Fruit fly (Drosophila melanogaster) whole organism, embryonic: ENCODE data around the gene TwdlX.

Experiments
- CG10366 ChIP-seq: fragments of 200-800 bp; sonication (Bioruptor generic); IDR thresholded peaks from 2 replicates; pipeline ENCODE4 v1.3.6; 2022; ENCODE audit warnings: missing biosample characterization, missing genetic modification characterization
- CG12219 ChIP-seq: fragments of 200-800 bp; sonication (Bioruptor generic); optimal IDR thresholded peaks from 3 replicates; lab custom pipeline; 2018; ENCODE audit warnings: missing biosample characterization, mild to moderate bottlenecking, missing genetic modification characterization
- CG13123 ChIP-seq: fragments of 200-800 bp; sonication (Bioruptor generic); optimal IDR thresholded peaks from 2 replicates; lab custom pipeline; 2016; ENCODE audit warnings: missing biosample characterization, missing genetic modification characterization
- CG13894 ChIP-seq: fragments of 200-800 bp; sonication (Bioruptor generic); optimal IDR thresholded peaks from 3 replicates; lab custom pipeline; 2018; ENCODE audit warnings: missing biosample characterization, mild to moderate bottlenecking, missing genetic modification characterization, moderate library complexity
- CG14965 ChIP-seq: fragments of 200-800 bp; sonication (Bioruptor generic); optimal IDR thresholded peaks from 2 replicates; lab custom pipeline; 2016; ENCODE audit warnings: missing biosample characterization, missing genetic modification characterization, borderline replicate concordance
- CG15696 ChIP-seq: fragments of 200-800 bp; sonication (Bioruptor generic); optimal IDR thresholded peaks from 2 replicates; lab custom pipeline; 2019; ENCODE audit warnings: missing biosample characterization, mild to moderate bottlenecking, missing genetic modification characterization, moderate library complexity
- CG16779 ChIP-seq: fragments of 200-800 bp; sonication (Bioruptor generic); IDR thresholded peaks from 2 replicates; pipeline ENCODE4 v1.3.6; 2022; ENCODE audit warnings: missing biosample characterization, missing genetic modification characterization
- CG17829 ChIP-seq: fragments of 200-800 bp; optimal IDR thresholded peaks from 2 replicates; lab custom pipeline; 2019; ENCODE audit warnings: missing biosample characterization, mild to moderate bottlenecking, missing genetic modification characterization, moderate library complexity
- CG2116 ChIP-seq: fragments of 200-800 bp; sonication (Bioruptor generic); optimal IDR thresholded peaks from 3 replicates; lab custom pipeline; 2018; ENCODE audit warnings: missing biosample characterization, mild to moderate bottlenecking, missing genetic modification characterization
- CG2120 ChIP-seq: fragments of 200-800 bp; sonication (Bioruptor generic); optimal IDR thresholded peaks from 3 replicates; lab custom pipeline; 2016; ENCODE audit warnings: missing biosample characterization, missing genetic modification characterization
- CG3065 ChIP-seq: fragments of 200-800 bp; sonication (Bioruptor generic); optimal IDR thresholded peaks from 2 replicates; lab custom pipeline; 2016; ENCODE audit warnings: missing biosample characterization, missing genetic modification characterization
- CG32532 ChIP-seq: fragments of 200-800 bp; sonication (Bioruptor generic); IDR thresholded peaks from 2 replicates; pipeline ENCODE4 v1.3.6; 2022; ENCODE audit warnings: missing biosample characterization, missing genetic modification characterization
- CG32767 ChIP-seq: fragments of 200-800 bp; sonication (Bioruptor generic); IDR thresholded peaks from 2 replicates; pipeline ENCODE4 v1.3.6; 2022; ENCODE audit warnings: missing biosample characterization, missing genetic modification characterization
- CG32772 ChIP-seq: fragments of 200-800 bp; sonication (Bioruptor generic); IDR thresholded peaks from 2 replicates; pipeline ENCODE4 v1.3.6; 2022; ENCODE audit warnings: missing biosample characterization, missing genetic modification characterization
- CG33557 ChIP-seq: fragments of 200-800 bp; sonication (Bioruptor generic); optimal IDR thresholded peaks from 2 replicates; lab custom pipeline; 2019; ENCODE audit warnings: missing biosample characterization, mild to moderate bottlenecking, missing genetic modification characterization, moderate library complexity
- CG42726 ChIP-seq: fragments of 200-800 bp; sonication (Bioruptor generic); IDR thresholded peaks from 2 replicates; pipeline ENCODE4 v1.3.6; 2022; ENCODE audit warnings: missing biosample characterization, missing genetic modification characterization; ENCODE audit not compliant: partially characterized antibody
- CG4730 ChIP-seq: fragments of 200-800 bp; sonication (Bioruptor generic); IDR thresholded peaks from 2 replicates; pipeline ENCODE4 v1.3.6; 2022; ENCODE audit warnings: missing biosample characterization, missing genetic modification characterization
- CG6272 ChIP-seq: fragments of 200-800 bp; sonication (Bioruptor generic); IDR thresholded peaks from 2 replicates; pipeline ENCODE4 v1.3.6; 2022; ENCODE audit warnings: missing biosample characterization, missing genetic modification characterization
- CG7372 ChIP-seq: fragments of 200-800 bp; sonication (Bioruptor generic); IDR thresholded peaks from 2 replicates; pipeline ENCODE4 v1.3.6; 2022; ENCODE audit warnings: missing biosample characterization, missing genetic modification characterization
- CG7786 ChIP-seq: fragments of 200-800 bp; sonication (Bioruptor generic); optimal IDR thresholded peaks from 2 replicates; lab custom pipeline; 2016; ENCODE audit warnings: missing biosample characterization, missing genetic modification characterization
- CG9876 ChIP-seq: fragments of 200-800 bp; sonication (Bioruptor generic); optimal IDR thresholded peaks from 2 replicates; lab custom pipeline; 2016; ENCODE audit warnings: missing biosample characterization, missing genetic modification characterization
- Dip2 ChIP-seq: fragments of 200-800 bp; sonication (Bioruptor generic); IDR thresholded peaks from 2 replicates; pipeline ENCODE4 v1.3.6; 2022; ENCODE audit warnings: missing biosample characterization, missing genetic modification characterization
- Ets65A ChIP-seq: fragments of 200-800 bp; sonication (Bioruptor generic); peaks from one replicate; lab custom pipeline; 2016; ENCODE audit warnings: missing biosample characterization, missing genetic modification characterization
- Fer3 ChIP-seq: fragments of 200-800 bp; sonication (Bioruptor generic); optimal IDR thresholded peaks from 2 replicates; lab custom pipeline; 2018; ENCODE audit warnings: missing biosample characterization, mild to moderate bottlenecking, missing genetic modification characterization, moderate library complexity
- HLH3B ChIP-seq: fragments of 200-800 bp; sonication (Bioruptor generic); IDR thresholded peaks from 2 replicates; pipeline ENCODE4 v1.3.6; 2022; ENCODE audit warnings: missing biosample characterization, missing genetic modification characterization
- HLH4C ChIP-seq: fragments of 200-800 bp; sonication (Bioruptor generic); IDR thresholded peaks from 3 replicates; pipeline ENCODE4 v1.3.6; 2022; ENCODE audit warnings: missing biosample characterization, missing genetic modification characterization; ENCODE audit not compliant: partially characterized antibody
- Hr78 ChIP-seq, 2 experiments: fragments of 200-800 bp in 1 of 2; fragments of >200 bp in 1 of 2; sonication (Bioruptor generic) in 1 of 2; optimal IDR thresholded peaks; 2 replicates each; lab custom pipeline; 2017 to 2019; ENCODE audit warnings: missing biosample characterization in 2 of 2, missing genetic modification characterization in 2 of 2, mild to moderate bottlenecking in 1 of 2, moderate library complexity in 1 of 2
- MBD-R2 ChIP-seq: fragments of 200-800 bp; sonication (Bioruptor generic); IDR thresholded peaks from 2 replicates; pipeline ENCODE4 v1.3.6; 2022; ENCODE audit warnings: missing biosample characterization, missing genetic modification characterization
- Ravus ChIP-seq: fragments of 200-800 bp; sonication (Bioruptor generic); IDR thresholded peaks from 2 replicates; pipeline ENCODE4 v1.3.6; 2022; ENCODE audit warnings: missing biosample characterization, missing genetic modification characterization
- Side ChIP-seq: fragments of 200-800 bp; sonication (Bioruptor generic); optimal IDR thresholded peaks from 2 replicates; lab custom pipeline; 2016; ENCODE audit warnings: missing biosample characterization, missing genetic modification characterization
- Sry-δ ChIP-seq: fragments of 200-800 bp; sonication (Bioruptor generic); optimal IDR thresholded peaks from 2 replicates; lab custom pipeline; 2016; ENCODE audit warnings: missing biosample characterization, missing genetic modification characterization
- ap ChIP-seq: fragments of 200-800 bp; sonication (Bioruptor generic); IDR thresholded peaks from 2 replicates; pipeline ENCODE4 v1.3.6; 2022; ENCODE audit warnings: missing biosample characterization, missing genetic modification characterization
- ash1 ChIP-seq: fragments of 200-800 bp; sonication (Bioruptor generic); optimal IDR thresholded peaks from 2 replicates; lab custom pipeline; 2018; ENCODE audit warnings: missing biosample characterization, mild to moderate bottlenecking, missing genetic modification characterization
- bigmax ChIP-seq: fragments of 200-800 bp; sonication (Bioruptor generic); optimal IDR thresholded peaks from 2 replicates; lab custom pipeline; 2018; ENCODE audit warnings: missing biosample characterization, mild to moderate bottlenecking, missing genetic modification characterization
- bowl ChIP-seq: fragments of 200-800 bp; sonication (Bioruptor generic); IDR thresholded peaks from 2 replicates; pipeline ENCODE4 v1.3.6; 2022; ENCODE audit warnings: missing biosample characterization, missing genetic modification characterization
- danr ChIP-seq: fragments of 200-800 bp; sonication (Bioruptor generic); IDR thresholded peaks from 2 replicates; pipeline ENCODE4 v1.3.6; 2022; ENCODE audit warnings: missing biosample characterization, missing genetic modification characterization
- fd96Cb ChIP-seq: fragments of 200-800 bp; sonication (Bioruptor generic); optimal IDR thresholded peaks from 2 replicates; lab custom pipeline; 2018; ENCODE audit warnings: missing biosample characterization, mild to moderate bottlenecking, missing genetic modification characterization, moderate library complexity
- ham ChIP-seq: fragments of 200-800 bp; sonication (Bioruptor generic); IDR thresholded peaks from 2 replicates; pipeline ENCODE4 v1.3.6; 2022; ENCODE audit warnings: missing biosample characterization, missing genetic modification characterization
- jumu ChIP-seq: fragments of 200-800 bp; sonication (Bioruptor generic); optimal IDR thresholded peaks from 3 replicates; lab custom pipeline; 2016; ENCODE audit warnings: missing biosample characterization, missing genetic modification characterization
- klu ChIP-seq: fragments of 200-800 bp; sonication (Bioruptor generic); IDR thresholded peaks from 2 replicates; pipeline ENCODE4 v1.3.6; 2022; ENCODE audit warnings: missing biosample characterization, missing genetic modification characterization
- oc ChIP-seq: fragments of 200-800 bp; sonication (Bioruptor generic); optimal IDR thresholded peaks from 2 replicates; lab custom pipeline; 2018; ENCODE audit warnings: missing biosample characterization, mild to moderate bottlenecking, missing genetic modification characterization, moderate library complexity
- otp ChIP-seq: fragments of 200-800 bp; sonication (Bioruptor generic); IDR thresholded peaks from 3 replicates; pipeline ENCODE4, ENCODE4 v1.3.6; 2022; ENCODE audit warnings: missing biosample characterization, missing genetic modification characterization
- pfk ChIP-seq: fragments of 200-800 bp; sonication (Bioruptor generic); optimal IDR thresholded peaks from 2 replicates; lab custom pipeline; 2018; ENCODE audit warnings: missing biosample characterization, mild to moderate bottlenecking, missing genetic modification characterization, moderate library complexity
- prd ChIP-seq, 3 experiments: fragments of >200 bp in 2 of 3; fragments of 200-800 bp in 1 of 3; sonication (Bioruptor generic) in 1 of 3; optimal IDR thresholded peaks in 2 of 3; IDR thresholded peaks in 1 of 3; 2 replicates in 2 of 3; 3 replicates in 1 of 3; pipeline versions ENCODE4 v1.3.6 to Lab custom; 2017 to 2022; ENCODE audit warnings: missing biosample characterization in 1 of 3, missing genetic modification characterization in 1 of 3
- pum ChIP-seq: fragments of 200-800 bp; sonication (Bioruptor generic); optimal IDR thresholded peaks from 2 replicates; lab custom pipeline; 2016; ENCODE audit warnings: missing biosample characterization, missing genetic modification characterization
- rib ChIP-seq: fragments of 200-800 bp; sonication (Bioruptor generic); IDR thresholded peaks from 2 replicates; pipeline ENCODE4 v1.3.6; 2022; ENCODE audit warnings: missing biosample characterization, missing genetic modification characterization
- sima ChIP-seq: fragments of 200-800 bp; sonication (Bioruptor generic); optimal IDR thresholded peaks from 2 replicates; lab custom pipeline; 2016; ENCODE audit warnings: missing biosample characterization, missing genetic modification characterization
- wdn ChIP-seq: fragments of 200-800 bp; sonication (Bioruptor generic); IDR thresholded peaks from 2 replicates; pipeline ENCODE4 v1.3.6; 2022; ENCODE audit warnings: missing biosample characterization, missing genetic modification characterization
- zfh2 ChIP-seq: fragments of 200-800 bp; sonication (Bioruptor generic); optimal IDR thresholded peaks from 2 replicates; lab custom pipeline; 2016; ENCODE audit warnings: missing biosample characterization, missing genetic modification characterization

The TwdlX gene

DNA sequence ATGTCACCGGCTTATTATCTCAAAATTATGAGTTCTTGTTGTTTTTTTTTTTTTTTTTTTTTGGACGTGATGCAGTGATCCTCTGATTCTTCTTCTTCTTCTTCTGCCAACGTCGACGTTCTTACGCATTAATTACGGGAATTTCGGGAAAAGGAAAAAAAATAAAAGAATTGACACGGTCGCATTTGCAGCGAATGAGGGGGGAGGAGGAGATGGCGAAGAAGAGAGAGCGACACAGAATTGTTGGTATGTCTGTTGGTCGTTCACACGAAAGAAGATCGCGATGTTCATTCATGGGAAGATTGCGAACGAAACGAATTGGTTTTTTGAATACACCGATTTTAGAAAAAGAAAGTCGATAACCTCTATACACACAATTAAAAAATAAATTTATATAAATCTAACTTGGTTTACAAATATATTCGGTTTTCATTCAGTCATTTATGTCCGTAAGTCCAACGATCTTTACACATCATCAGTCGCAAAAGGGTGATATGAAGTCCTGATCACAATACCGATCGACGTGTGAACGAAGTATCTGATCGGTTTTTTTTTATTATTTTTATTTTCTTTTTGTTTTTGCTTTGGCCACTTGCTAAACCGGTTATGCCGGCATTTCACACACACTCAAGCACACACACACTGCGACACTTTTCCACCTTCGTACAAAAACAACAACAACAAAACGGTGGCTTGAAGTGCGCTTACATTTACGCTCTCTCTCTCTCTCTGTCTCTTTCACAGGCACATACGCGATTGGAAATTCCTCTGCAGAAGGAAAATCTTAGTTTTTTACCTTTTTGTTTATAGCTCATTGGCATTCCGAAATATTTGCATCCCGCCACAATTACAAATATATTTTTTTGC lies 20.1 kb downstream of the TwdlX start (continued):
- TF ChIP-seq CG12219 (GFP tag; lab: Kevin White, UChicago) (peak; percentile 75), jumu (GFP tag; lab: Kevin White, UChicago) (no peak), pum (GFP tag; lab: Kevin White, UChicago) (peak; percentile 7), MBD-R2 (GFP tag; lab: Robert Waterston, UW) (peak; percentile 12; the same call in 1 of the 2 replicates), HLH4C (GFP tag; lab: Robert Waterston, UW) (no peak), Ets65A (GFP tag; lab: Kevin White, UChicago) (peak; percentile 90), CG14965 (no peak), pfk (GFP tag; lab: Kevin White, UChicago) (no peak), CG9876 (no peak), CG6272 (no peak), CG15696 (tag; lab: Kevin White, UChicago) (peak; percentile 83), CG33557 (GFP tag; lab: Kevin White, UChicago) (peak; percentile 82), CG32772 (GFP tag; lab: Robert Waterston, UW) (no peak), CG3065 (GFP tag; lab: Kevin White, UChicago) (peak; percentile 9), CG2120 (GFP tag; lab: Kevin White, UChicago) (peak; percentile 45), bowl (no peak), Hr78 (GFP tag; optimal IDR thresholded peaks at IDR 0.05; lab: Kevin White, UChicago) (peak in 1 of 2 experiments; percentile 1), CG10366 (GFP tag; lab: Robert Waterston, UW) (peak; percentile 39), Side (GFP tag; lab: Kevin White, UChicago) (no peak), ham (GFP tag; lab: Robert Waterston, UW) (no peak), prd (optimal IDR thresholded peaks at IDR 0.05; lab: Kevin White, UChicago) (no peak), prd (GFP tag; IDR thresholded peaks at IDR 0.05; lab: Robert Waterston, UW) (peak; percentile 62), CG17829 (tag; lab: Kevin White, UChicago) (peak; percentile 87), Fer3 (peak; percentile 64), oc (tag; lab: Kevin White, UChicago) (peak; percentile 37), CG32532 (GFP tag; lab: Robert Waterston, UW) (peak; percentile 57; the same call in 1 of the 2 replicates), HLH3B (GFP tag; lab: Robert Waterston, UW) (no peak), Sry-δ (GFP tag; lab: Kevin White, UChicago) (no peak), fd96Cb (tag; lab: Kevin White, UChicago) (peak; percentile 71), bigmax (GFP tag; lab: Kevin White, UChicago) (no peak), CG13894 (peak; percentile 32), Ravus (GFP tag; lab: Robert Waterston, UW) (no peak), CG7786 (GFP tag; lab: Kevin White, UChicago) (no peak), danr (GFP tag; lab: Robert Waterston, UW) (no peak; the same call in 1 of the 2 replicates), ash1 (GFP tag; lab: Kevin White, UChicago) (no peak), CG16779 (GFP tag; lab: Robert Waterston, UW) (no peak), CG2116 (peak; percentile 42), ap (GFP tag; lab: Robert Waterston, UW) (no peak), zfh2 (GFP tag; lab: Kevin White, UChicago) (no peak), CG32767 (GFP tag; lab: Robert Waterston, UW) (peak; percentile 39; the same call in 1 of the 2 replicates), CG4730 (GFP tag; lab: Robert Waterston, UW) (peak; percentile 35), CG13123 (GFP tag; lab: Kevin White, UChicago) (no peak), klu (GFP tag; lab: Robert Waterston, UW) (no peak), otp (GFP tag; lab: Robert Waterston, UW) (peak; percentile 12; the same call in 1 of the 3 replicates), rib (GFP tag; lab: Robert Waterston, UW) (no peak), sima (GFP tag; lab: Kevin White, UChicago) (no peak), CG42726 (GFP tag; lab: Robert Waterston, UW) (no peak), CG7372 (peak; percentile 50; the same call in 1 of the 2 replicates), Dip2 (no peak), wdn (no peak)
